Fruit fly (Drosophila melanogaster) whole organism, embryonic: ENCODE data around the gene FASN2.

ENCODE experiments used
- Abd-B ChIP-seq: fragments of 200-800 bp; sonication (Bioruptor generic); optimal IDR thresholded peaks from 2 replicates; lab custom pipeline; 2018; ENCODE audit warnings: missing biosample characterization, mild to moderate bottlenecking, missing genetic modification characterization, moderate library complexity
- Adf1 ChIP-seq: fragments of 200-800 bp; sonication (Bioruptor generic); IDR thresholded peaks from 2 replicates; pipeline ENCODE4 v1.3.6; 2022; ENCODE audit warnings: missing biosample characterization, missing genetic modification characterization
- B-H1 ChIP-seq: fragments of 200-800 bp; sonication (Bioruptor generic); IDR thresholded peaks from 3 replicates; pipeline ENCODE4 v1.3.6; 2022; ENCODE audit warnings: missing biosample characterization, missing genetic modification characterization
- Bgb ChIP-seq: fragments of 200-800 bp; sonication (Bioruptor generic); IDR thresholded peaks from 2 replicates; pipeline ENCODE4 v1.3.6; 2022; ENCODE audit warnings: missing biosample characterization, missing genetic modification characterization; ENCODE audit not compliant: partially characterized antibody
- Blimp-1 ChIP-seq: fragments of 200-800 bp; sonication (Bioruptor generic); optimal IDR thresholded peaks from 3 replicates; lab custom pipeline; 2018; ENCODE audit warnings: missing biosample characterization, missing genetic modification characterization, mild to moderate bottlenecking, moderate library complexity, missing genetic modification reagents
- CG11456 ChIP-seq: fragments of 200-800 bp; sonication (Bioruptor generic); IDR thresholded peaks from 3 replicates; pipeline ENCODE4 v1.3.6; 2022; ENCODE audit warnings: missing biosample characterization, missing genetic modification characterization
- CG12219 ChIP-seq: fragments of 200-800 bp; sonication (Bioruptor generic); optimal IDR thresholded peaks from 3 replicates; lab custom pipeline; 2018; ENCODE audit warnings: missing biosample characterization, mild to moderate bottlenecking, missing genetic modification characterization
- CG12299 ChIP-seq: fragments of 200-800 bp; sonication (Bioruptor generic); optimal IDR thresholded peaks from 2 replicates; lab custom pipeline; 2018; ENCODE audit warnings: missing biosample characterization, mild to moderate bottlenecking, missing genetic modification characterization
- CG12659 ChIP-seq: fragments of 200-800 bp; sonication (Bioruptor generic); optimal IDR thresholded peaks from 3 replicates; lab custom pipeline; 2017; ENCODE audit warnings: mild to moderate bottlenecking, missing biosample characterization, missing genetic modification reagents, missing genetic modification characterization
- CG14667 ChIP-seq: fragments of 200-800 bp; sonication (Bioruptor generic); IDR thresholded peaks from 2 replicates; pipeline ENCODE4 v1.3.6; 2022; ENCODE audit warnings: missing biosample characterization, missing genetic modification characterization
- CG15073 ChIP-seq: fragments of 200-800 bp; sonication (Bioruptor generic); optimal IDR thresholded peaks from 2 replicates; lab custom pipeline; 2016; ENCODE audit warnings: missing biosample characterization, missing genetic modification characterization
- CG1529 ChIP-seq: fragments of 200-800 bp; sonication (Bioruptor generic); optimal IDR thresholded peaks from 3 replicates; lab custom pipeline; 2018; ENCODE audit warnings: missing biosample characterization, missing genetic modification characterization
- CG15601 ChIP-seq: fragments of 200-800 bp; sonication (Bioruptor generic); optimal IDR thresholded peaks from 3 replicates; lab custom pipeline; 2019; ENCODE audit warnings: missing biosample characterization, mild to moderate bottlenecking, missing genetic modification characterization, moderate library complexity
- CG1647 ChIP-seq: fragments of 200-800 bp; sonication (Bioruptor generic); optimal IDR thresholded peaks from 3 replicates; lab custom pipeline; 2016; ENCODE audit warnings: missing biosample characterization, missing genetic modification characterization
- CG16863 ChIP-seq: fragments of 200-800 bp; sonication (Bioruptor generic); optimal IDR thresholded peaks from 3 replicates; lab custom pipeline; 2016; ENCODE audit warnings: missing biosample characterization, missing genetic modification characterization
- CG17829 ChIP-seq: fragments of 200-800 bp; optimal IDR thresholded peaks from 2 replicates; lab custom pipeline; 2019; ENCODE audit warnings: missing biosample characterization, mild to moderate bottlenecking, missing genetic modification characterization, moderate library complexity
- CG18476 ChIP-seq: fragments of 200-800 bp; sonication (Bioruptor generic); optimal IDR thresholded peaks from 2 replicates; lab custom pipeline; 2016; ENCODE audit warnings: missing biosample characterization, mild to moderate bottlenecking, missing genetic modification characterization
- CG3163 ChIP-seq: fragments of 200-800 bp; sonication (Bioruptor generic); optimal IDR thresholded peaks from 3 replicates; lab custom pipeline; 2016; ENCODE audit warnings: missing biosample characterization, missing genetic modification characterization
- CG3726 ChIP-seq: fragments of 200-800 bp; sonication (Bioruptor generic); IDR thresholded peaks from 3 replicates; pipeline ENCODE4, ENCODE4 v1.3.6; 2022; ENCODE audit warnings: missing biosample characterization, missing genetic modification characterization
- CG4707 ChIP-seq: fragments of 200-800 bp; sonication (Bioruptor generic); optimal IDR thresholded peaks from 2 replicates; lab custom pipeline; 2018; ENCODE audit warnings: missing biosample characterization, mild to moderate bottlenecking, missing genetic modification characterization, moderate library complexity
- CG5953 ChIP-seq: fragments of 200-800 bp; sonication (Bioruptor generic); IDR thresholded peaks from 2 replicates; pipeline ENCODE4 v1.3.6; 2022; ENCODE audit warnings: missing biosample characterization, missing genetic modification characterization
- CG6254 ChIP-seq: fragments of 200-800 bp; sonication (Bioruptor generic); optimal IDR thresholded peaks from 3 replicates; lab custom pipeline; 2017; ENCODE audit warnings: mild to moderate bottlenecking, missing biosample characterization, missing genetic modification reagents, missing genetic modification characterization
- CG6654 ChIP-seq: fragments of 200-800 bp; sonication (Bioruptor generic); optimal IDR thresholded peaks from 2 replicates; lab custom pipeline; 2017; ENCODE audit warnings: missing biosample characterization, mild to moderate bottlenecking, missing genetic modification characterization
- CG7271 ChIP-seq: fragments of 200-800 bp; sonication (Bioruptor generic); optimal IDR thresholded peaks from 2 replicates; lab custom pipeline; 2018; ENCODE audit warnings: missing biosample characterization, mild to moderate bottlenecking, missing genetic modification characterization, moderate library complexity
- CG9797 ChIP-seq: fragments of 200-800 bp; sonication (Bioruptor generic); optimal IDR thresholded peaks from 3 replicates; lab custom pipeline; 2018; ENCODE audit warnings: missing biosample characterization, mild to moderate bottlenecking, missing genetic modification characterization
- D ChIP-seq, 2 experiments: fragments of 200-800 bp in 1 of 2; fragments of >200 bp in 1 of 2; sonication (Bioruptor generic) in 1 of 2; optimal IDR thresholded peaks; 2 replicates in 1 of 2; 3 replicates in 1 of 2; lab custom pipeline; 2017; ENCODE audit warnings: mild to moderate bottlenecking in 1 of 2, missing biosample characterization in 1 of 2, missing genetic modification characterization in 1 of 2, missing genetic modification reagents in 1 of 2
- Dref ChIP-seq: fragments of 200-800 bp; sonication (Bioruptor generic); IDR thresholded peaks from 2 replicates; pipeline ENCODE4 v1.3.6; 2022; ENCODE audit warnings: missing biosample characterization, missing genetic modification characterization
- Ets65A ChIP-seq: fragments of 200-800 bp; sonication (Bioruptor generic); peaks from one replicate; lab custom pipeline; 2016; ENCODE audit warnings: missing biosample characterization, missing genetic modification characterization
- Fer1 ChIP-seq: fragments of 200-800 bp; sonication (Bioruptor generic); optimal IDR thresholded peaks from 2 replicates; lab custom pipeline; 2017; ENCODE audit warnings: missing biosample characterization, mild to moderate bottlenecking, missing genetic modification characterization
- H2.0 ChIP-seq: fragments of 200-800 bp; sonication (Bioruptor generic); IDR thresholded peaks from 2 replicates; pipeline ENCODE4 v1.3.6; 2022; ENCODE audit warnings: missing biosample characterization, missing genetic modification characterization
- Meics ChIP-seq: fragments of 200-800 bp; sonication (Bioruptor generic); optimal IDR thresholded peaks from 2 replicates; lab custom pipeline; 2017; ENCODE audit warnings: missing biosample characterization, mild to moderate bottlenecking, missing genetic modification characterization
- NK7.1 ChIP-seq: fragments of 200-800 bp; sonication (Bioruptor generic); optimal IDR thresholded peaks from 3 replicates; lab custom pipeline; 2016; ENCODE audit warnings: missing biosample characterization, missing genetic modification characterization
- Nf-YC ChIP-seq: fragments of 200-800 bp; optimal IDR thresholded peaks from 3 replicates; lab custom pipeline; 2019; ENCODE audit warnings: missing biosample characterization, mild to moderate bottlenecking, missing genetic modification characterization, moderate library complexity
- Scr ChIP-seq: fragments of 200-800 bp; sonication (Bioruptor generic); IDR thresholded peaks from 2 replicates; pipeline ENCODE4 v1.3.6; 2022; ENCODE audit warnings: missing biosample characterization, missing genetic modification characterization; ENCODE audit not compliant: partially characterized antibody
- Spps ChIP-seq: fragments of 200-800 bp; sonication (Bioruptor generic); optimal IDR thresholded peaks from 2 replicates; lab custom pipeline; 2018; ENCODE audit warnings: missing biosample characterization, mild to moderate bottlenecking, missing genetic modification characterization
- amos ChIP-seq: fragments of 200-800 bp; sonication (Bioruptor generic); IDR thresholded peaks from 2 replicates; pipeline ENCODE4 v1.3.6; 2022; ENCODE audit warnings: missing biosample characterization, missing genetic modification characterization; ENCODE audit not compliant: partially characterized antibody
- ash1 ChIP-seq: fragments of 200-800 bp; sonication (Bioruptor generic); optimal IDR thresholded peaks from 2 replicates; lab custom pipeline; 2018; ENCODE audit warnings: missing biosample characterization, mild to moderate bottlenecking, missing genetic modification characterization
- croc ChIP-seq: fragments of 200-800 bp; sonication (Bioruptor generic); conservative IDR thresholded peaks from 3 replicates; pipeline ENCODE4 v1.3.6; 2022; ENCODE audit warnings: missing biosample characterization, missing genetic modification characterization
- en ChIP-seq: fragments of 200-800 bp; sonication (Bioruptor generic); optimal IDR thresholded peaks from 2 replicates; lab custom pipeline; 2016; ENCODE audit warnings: missing biosample characterization, missing genetic modification characterization
- eyg ChIP-seq: fragments of 200-800 bp; sonication (Bioruptor generic); optimal IDR thresholded peaks from 3 replicates; lab custom pipeline; 2016; ENCODE audit warnings: missing biosample characterization, missing genetic modification characterization
- hb ChIP-seq: fragments of 200-800 bp; sonication (Bioruptor generic); IDR thresholded peaks from 3 replicates; pipeline ENCODE4 v1.3.6; 2022; ENCODE audit warnings: missing biosample characterization, missing genetic modification characterization; ENCODE audit not compliant: partially characterized antibody
- insv ChIP-seq, 2 experiments: fragments of 200-800 bp; sonication (Bioruptor generic); optimal IDR thresholded peaks; 3 replicates each; lab custom pipeline; 2016 to 2018; ENCODE audit warnings: missing biosample characterization in 2 of 2, missing genetic modification characterization in 2 of 2
- kay ChIP-seq: fragments of 200-800 bp; sonication (Bioruptor generic); optimal IDR thresholded peaks from 2 replicates; lab custom pipeline; 2016; ENCODE audit warnings: missing biosample characterization, missing genetic modification characterization
- knrl ChIP-seq: fragments of 200-800 bp; sonication (Bioruptor generic); IDR thresholded peaks from 3 replicates; pipeline ENCODE4 v1.3.6; 2022; ENCODE audit warnings: missing biosample characterization, missing genetic modification characterization; ENCODE audit not compliant: partially characterized antibody
- mld ChIP-seq: fragments of 200-800 bp; sonication (Bioruptor generic); IDR thresholded peaks from 3 replicates; pipeline ENCODE4 v1.3.6; 2022; ENCODE audit warnings: missing biosample characterization, missing genetic modification characterization; ENCODE audit not compliant: partially characterized antibody
- odd ChIP-seq: fragments of 200-800 bp; sonication (Bioruptor generic); optimal IDR thresholded peaks from 2 replicates; lab custom pipeline; 2017; ENCODE audit warnings: missing biosample characterization, mild to moderate bottlenecking, missing genetic modification characterization
- ro ChIP-seq: fragments of 200-800 bp; sonication (Bioruptor generic); IDR thresholded peaks from 2 replicates; pipeline ENCODE4 v1.3.6; 2022; ENCODE audit warnings: missing biosample characterization, missing genetic modification characterization
- sc ChIP-seq, 3 experiments: fragments of >200 bp in 2 of 3; fragments of 200-800 bp in 1 of 3; sonication (Bioruptor generic) in 1 of 3; optimal IDR thresholded peaks; 2 replicates in 2 of 3; 3 replicates in 1 of 3; lab custom pipeline; 2017; ENCODE audit warnings: mild to moderate bottlenecking in 1 of 3, missing biosample characterization in 1 of 3, missing genetic modification characterization in 1 of 3, missing genetic modification reagents in 1 of 3
- sens ChIP-seq: fragments of 200-800 bp; sonication (Bioruptor generic); peaks from one replicate; lab custom pipeline; 2016; ENCODE audit warnings: missing biosample characterization, missing genetic modification characterization
- tin ChIP-seq: fragments of 200-800 bp; sonication (Bioruptor generic); optimal IDR thresholded peaks from 3 replicates; lab custom pipeline; 2016; ENCODE audit warnings: missing biosample characterization, missing genetic modification characterization

FASN2 gene

dm6 chr2L:3003399-3003798 lies 40.3 kb upstream of the FASN2 start (continued):
- TF ChIP-seq Meics (GFP tag; lab: Kevin White, UChicago) (peak; percentile 6), CG17829 (tag; lab: Kevin White, UChicago) (peak; percentile 27), Adf1 (GFP tag; lab: Robert Waterston, UW) (no peak), CG15073 (GFP tag; lab: Kevin White, UChicago) (no peak), amos (no peak), knrl (GFP tag; lab: Robert Waterston, UW) (no peak), sc (optimal IDR thresholded peaks at IDR 0.05; lab: Kevin White, UChicago) (no peak), sc (GFP tag; optimal IDR thresholded peaks at IDR 0.05; lab: Kevin White, UChicago) (peak; percentile 8), ash1 (GFP tag; lab: Kevin White, UChicago) (no peak), B-H1 (no peak), Scr (no peak), Fer1 (GFP tag; lab: Kevin White, UChicago) (peak; percentile 8), Dref (GFP tag; lab: Robert Waterston, UW) (no peak), Bgb (GFP tag; lab: Robert Waterston, UW) (no peak), CG3163 (GFP tag; lab: Kevin White, UChicago) (no peak), CG14667 (no peak), CG1529 (GFP tag; lab: Kevin White, UChicago) (peak; percentile 69), CG18476 (peak; percentile 4), H2.0 (GFP tag; lab: Robert Waterston, UW) (0 out of 2 replicates have a peak, but pooled peaks have one; percentile 25), CG16863 (GFP tag; lab: Kevin White, UChicago) (peak; percentile 40), tin (GFP tag; lab: Kevin White, UChicago) (peak; percentile 16), CG11456 (GFP tag; lab: Robert Waterston, UW) (no peak), Abd-B (GFP tag; lab: Kevin White, UChicago) (peak; percentile 48), CG6654 (no peak), sens (GFP tag; lab: Kevin White, UChicago) (peak; percentile 92), eyg (GFP tag; lab: Kevin White, UChicago) (no peak), CG3726 (GFP tag; lab: Robert Waterston, UW) (no peak), CG12299 (tag; lab: Kevin White, UChicago) (no peak), hb (GFP tag; lab: Robert Waterston, UW) (no peak), D (optimal IDR thresholded peaks at IDR 0.05; lab: Kevin White, UChicago) (no peak), D (GFP tag; optimal IDR thresholded peaks at IDR 0.05; lab: Kevin White, UChicago) (peak; percentile 57), en (no peak), CG6254 (peak; percentile 43), croc (GFP tag; lab: Robert Waterston, UW) (no peak), CG9797 (GFP tag; lab: Kevin White, UChicago) (no peak), odd (GFP tag; lab: Kevin White, UChicago) (peak; percentile 51), mld (GFP tag; lab: Robert Waterston, UW) (no peak), ro (GFP tag; lab: Robert Waterston, UW) (no peak), CG12659 (peak; percentile 57), Spps (tag; lab: Kevin White, UChicago) (no peak), insv (GFP tag; optimal IDR thresholded peaks at IDR 0.05; lab: Kevin White, UChicago) (no peak), Nf-YC (tag; lab: Kevin White, UChicago) (no peak), CG4707 (peak; percentile 70), CG1647 (GFP tag; lab: Kevin White, UChicago) (no peak), Blimp-1 (peak; percentile 77), CG15601 (tag; lab: Kevin White, UChicago) (peak; percentile 64), NK7.1 (GFP tag; lab: Kevin White, UChicago) (no peak), kay (GFP tag; lab: Kevin White, UChicago) (no peak), CG7271 (tag; lab: Kevin White, UChicago) (no peak), CG5953 (GFP tag; lab: Robert Waterston, UW) (peak; percentile 62), Ets65A (GFP tag; lab: Kevin White, UChicago) (peak; percentile 82), CG12219 (GFP tag; lab: Kevin White, UChicago) (peak; percentile 62)
